Fruit fly (Drosophila melanogaster): ENCODE results near the gene CG43074.

DNA sequence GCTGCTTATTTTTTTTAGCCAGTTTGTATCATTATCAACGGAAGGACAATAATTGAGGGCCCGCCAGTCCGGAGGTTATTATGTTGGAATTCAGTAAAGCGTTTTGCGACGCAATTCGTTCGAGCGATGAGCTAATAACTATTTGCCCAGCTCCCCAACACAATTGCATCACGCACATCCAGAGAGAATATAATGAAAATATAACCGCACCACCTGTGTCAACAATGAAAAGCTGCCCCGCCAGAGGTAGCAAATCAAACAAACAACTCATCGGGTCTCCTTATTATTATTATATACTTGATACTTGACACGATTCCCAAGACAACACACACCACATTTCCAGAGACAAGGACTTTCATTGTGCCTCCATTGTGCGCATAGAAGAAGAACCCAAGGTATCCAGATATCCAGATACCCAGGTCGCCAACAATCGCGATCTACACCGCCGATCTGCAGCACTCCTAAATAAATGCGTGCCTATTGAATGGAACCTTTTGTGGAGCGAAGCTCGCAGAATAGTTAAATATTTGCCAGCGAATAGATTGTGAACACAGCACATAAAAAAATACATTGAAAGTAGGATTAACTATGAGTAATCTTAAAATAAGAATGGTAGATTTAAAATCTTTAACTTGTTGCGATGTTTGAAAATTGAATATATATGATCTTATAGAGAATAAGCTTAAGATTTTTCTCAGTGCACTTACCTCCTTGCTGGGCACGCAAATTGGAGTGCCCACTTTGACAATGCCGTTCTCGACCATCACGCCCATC is 41.5 kb downstream of the CG43074 start:
- TF ChIP-seq CG9727 (GFP tag; optimal IDR thresholded peaks at IDR 0.05) = no peak
- no peak for TF ChIP-seq CG10321 (GFP tag; IDR thresholded peaks at IDR 0.05)
- TF ChIP-seq lmd (GFP tag; IDR thresholded peaks at IDR 0.05) = no peak
- TF ChIP-seq Ptx1 (GFP tag; IDR thresholded peaks at IDR 0.05) = no peak
- no peak for TF ChIP-seq rib (GFP tag; IDR thresholded peaks at IDR 0.05)
- TF ChIP-seq Bgb (GFP tag; IDR thresholded peaks at IDR 0.05; ENCODE audit: partially characterized antibody) = no peak
